Worm (Caenorhabditis elegans): ENCODE results near the gene C26B9.2.

The C26B9.2 gene

ce11 chrX:5319214-5319838 is 20.7 kb upstream of the C26B9.2 start (continued):
- TF ChIP-seq fkh-10 (GFP tag; optimal IDR thresholded peaks at IDR 0.05) (no peak), ceh-9 (tag; optimal IDR thresholded peaks at IDR 0.05) (no peak), egl-5 (tag; optimal IDR thresholded peaks at IDR 0.05) (no peak), ama-1 (optimal IDR thresholded peaks at IDR 0.05) (no peak), ceh-82 (tag; optimal IDR thresholded peaks at IDR 0.05) (no peak), hmg-11 (tag; optimal IDR thresholded peaks at IDR 0.05) (peak; percentile 65), unc-62 (GFP tag; optimal IDR thresholded peaks at IDR 0.05) (no peak), daf-12 (tag; optimal IDR thresholded peaks at IDR 0.05) (no peak), ceh-16 (tag; optimal IDR thresholded peaks at IDR 0.05) (no peak), lsy-12 (tag; optimal IDR thresholded peaks at IDR 0.05) (peak; percentile 25), fos-1 (tag; optimal IDR thresholded peaks at IDR 0.05) (no peak), lin-39 (tag; optimal IDR thresholded peaks at IDR 0.05) (peak; percentile 11), ztf-4 (tag; optimal IDR thresholded peaks at IDR 0.05) (no peak), zag-1 (tag; optimal IDR thresholded peaks at IDR 0.05) (no peak), nhr-43 (tag; optimal IDR thresholded peaks at IDR 0.05; ENCODE audit: poor library complexity, severe bottlenecking) (peak; percentile 69), nhr-77 (tag; optimal IDR thresholded peaks at IDR 0.05) (peak; percentile 34), unc-39 (tag; optimal IDR thresholded peaks at IDR 0.05) (no peak), nhr-76 (tag; optimal IDR thresholded peaks at IDR 0.05) (no peak), jun-1 (tag; optimal IDR thresholded peaks at IDR 0.05) (no peak), R02D3.7 (tag; optimal IDR thresholded peaks at IDR 0.05) (no peak), nhr-28 (tag; optimal IDR thresholded peaks at IDR 0.05) (no peak)

ce11 chrX:5321563-5321962 is 18.4 kb upstream of the C26B9.2 start:
- no peak for TF ChIP-seq ceh-9 (tag; optimal IDR thresholded peaks at IDR 0.05)
- TF ChIP-seq tbx-2 (tag; optimal IDR thresholded peaks at IDR 0.05), result no peak
- TF ChIP-seq nhr-43 (tag; optimal IDR thresholded peaks at IDR 0.05; ENCODE audit: poor library complexity, severe bottlenecking), result no peak
- no peak for TF ChIP-seq pha-4 (tag; optimal IDR thresholded peaks at IDR 0.05)
- TF ChIP-seq egl-27 (tag; optimal IDR thresholded peaks at IDR 0.05), result no peak
- no peak for TF ChIP-seq mdl-1 (tag; optimal IDR thresholded peaks at IDR 0.05)
- TF ChIP-seq sea-2 (GFP tag; optimal IDR thresholded peaks at IDR 0.05), result no peak

- TF ChIP-seq eor-1 (tag; optimal IDR thresholded peaks at IDR 0.05), result no peak
- no peak for TF ChIP-seq nhr-77 (tag; optimal IDR thresholded peaks at IDR 0.05)
These were observed 16.7 kb upstream of the C26B9.2 start, which contains the start of gene sto-2 for ce11 chrX:5323287-5323686. Gene sto-2 (minus strand): TSS chrX:5323387.

DNA sequence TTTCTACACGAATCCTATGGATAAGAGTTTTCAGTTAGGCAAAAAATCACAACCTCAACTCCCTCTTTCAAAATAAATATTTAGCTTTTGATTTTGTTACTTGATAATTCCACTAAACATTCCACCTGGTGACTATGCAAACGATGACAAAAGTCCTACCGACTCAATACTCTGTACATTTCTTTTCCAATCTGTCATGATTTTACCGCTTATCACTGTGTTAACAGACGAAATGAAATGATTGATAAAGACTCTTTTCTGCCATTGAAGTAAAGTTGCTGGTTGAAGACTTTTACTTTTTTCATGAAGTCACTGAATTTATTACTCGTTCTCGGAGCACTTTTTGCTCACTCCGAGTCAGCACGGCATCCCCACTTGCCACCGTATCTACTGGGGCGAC is 10.8 kb upstream of the C26B9.2 start, which contains the start of gene C26B9.5:
C26B9.5 (plus strand) TSS at position 244 of the 400 bp plus-strand sequence.
- TF ChIP-seq pqm-1 (tag; optimal IDR thresholded peaks at IDR 0.05) (peak; percentile 68), skn-1 (tag; optimal IDR thresholded peaks at IDR 0.05) (peak; percentile 69), mdl-1 (tag; optimal IDR thresholded peaks at IDR 0.05) (no peak), pha-4 (tag; optimal IDR thresholded peaks at IDR 0.05) (no peak), ceh-16 (tag; optimal IDR thresholded peaks at IDR 0.05) (no peak), elt-2 (tag; optimal IDR thresholded peaks at IDR 0.05) (peak; percentile 54)

DNA sequence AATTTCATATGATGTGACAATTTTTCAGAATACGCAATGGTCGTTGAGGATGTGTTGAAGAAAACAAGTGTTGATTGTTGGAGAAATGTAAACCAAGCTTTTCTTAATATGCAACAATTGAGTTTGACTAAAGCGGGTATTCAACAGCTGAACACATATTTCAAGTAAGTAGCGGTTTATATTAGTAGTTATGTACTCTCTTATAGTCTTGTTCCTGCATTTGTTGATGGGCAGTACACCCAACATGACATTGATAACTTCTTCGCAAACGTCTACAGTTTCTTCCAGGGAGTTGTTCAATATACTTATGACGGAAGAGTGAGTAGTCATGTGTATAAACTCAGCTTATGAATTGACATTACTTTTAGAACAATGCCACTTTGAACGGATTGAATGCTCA is 9.2 kb upstream of the C26B9.2 start:
- TF ChIP-seq nhr-28 (tag; optimal IDR thresholded peaks at IDR 0.05) (no peak), lin-39 (tag; optimal IDR thresholded peaks at IDR 0.05) (no peak), nhr-237 (tag; optimal IDR thresholded peaks at IDR 0.05) (no peak), nhr-25 (tag; optimal IDR thresholded peaks at IDR 0.05) (no peak), snpc-4 (tag; optimal IDR thresholded peaks at IDR 0.05) (no peak), daf-12 (tag; optimal IDR thresholded peaks at IDR 0.05) (no peak), aly-2 (tag; optimal IDR thresholded peaks at IDR 0.05) (no peak), fkh-2 (tag; optimal IDR thresholded peaks at IDR 0.05) (no peak), zag-1 (tag; optimal IDR thresholded peaks at IDR 0.05) (no peak), ceh-28 (tag; optimal IDR thresholded peaks at IDR 0.05) (no peak), nhr-23 (tag; optimal IDR thresholded peaks at IDR 0.05) (no peak), skn-1 (tag; optimal IDR thresholded peaks at IDR 0.05) (no peak)

All from whole organism, L3 larva.